Fruit fly (Drosophila melanogaster) whole organism, embryonic: Measurements from ENCODE around the gene CG10252.

Experiments used
- Atf-2 ChIP-seq: fragments of 200-800 bp; sonication (Bioruptor generic); optimal IDR thresholded peaks from 2 replicates; lab custom pipeline; 2016; ENCODE audit warnings: missing biosample characterization, missing genetic modification characterization
- C15 ChIP-seq: fragments of 200-800 bp; sonication (Bioruptor generic); IDR thresholded peaks from 3 replicates; pipeline ENCODE4 v1.3.6; 2022; ENCODE audit warnings: missing biosample characterization, missing genetic modification characterization
- CG10209 ChIP-seq: fragments of 200-800 bp; sonication (Bioruptor generic); optimal IDR thresholded peaks from 3 replicates; lab custom pipeline; 2017; ENCODE audit warnings: missing biosample characterization, mild to moderate bottlenecking, missing genetic modification characterization, missing genetic modification reagents
- CG11085 ChIP-seq: fragments of 200-800 bp; sonication (Bioruptor generic); IDR thresholded peaks from 2 replicates; pipeline ENCODE4 v1.3.6; 2022; ENCODE audit warnings: missing biosample characterization, missing genetic modification characterization
- CG11456 ChIP-seq: fragments of 200-800 bp; sonication (Bioruptor generic); IDR thresholded peaks from 3 replicates; pipeline ENCODE4 v1.3.6; 2022; ENCODE audit warnings: missing biosample characterization, missing genetic modification characterization
- CG11723 ChIP-seq: fragments of 200-800 bp; sonication (Bioruptor generic); optimal IDR thresholded peaks from 2 replicates; lab custom pipeline; 2017; ENCODE audit warnings: missing biosample characterization, mild to moderate bottlenecking, missing genetic modification characterization
- CG12071 ChIP-seq: fragments of 200-800 bp; sonication (Bioruptor generic); optimal IDR thresholded peaks from 3 replicates; lab custom pipeline; 2018; ENCODE audit warnings: missing biosample characterization, mild to moderate bottlenecking, missing genetic modification characterization
- CG1233 ChIP-seq: fragments of 200-800 bp; sonication (Bioruptor generic); optimal IDR thresholded peaks from 4 replicates; lab custom pipeline; 2018; ENCODE audit warnings: missing biosample characterization, mild to moderate bottlenecking, missing genetic modification characterization
- CG12659 ChIP-seq: fragments of 200-800 bp; sonication (Bioruptor generic); optimal IDR thresholded peaks from 3 replicates; lab custom pipeline; 2017; ENCODE audit warnings: mild to moderate bottlenecking, missing biosample characterization, missing genetic modification reagents, missing genetic modification characterization
- CG13123 ChIP-seq: fragments of 200-800 bp; sonication (Bioruptor generic); optimal IDR thresholded peaks from 2 replicates; lab custom pipeline; 2016; ENCODE audit warnings: missing biosample characterization, missing genetic modification characterization
- CG14014 ChIP-seq: fragments of 200-800 bp; sonication (Bioruptor generic); IDR thresholded peaks from 2 replicates; pipeline ENCODE4 v1.3.6; 2022; ENCODE audit warnings: missing biosample characterization, missing genetic modification characterization
- CG15601 ChIP-seq: fragments of 200-800 bp; sonication (Bioruptor generic); optimal IDR thresholded peaks from 3 replicates; lab custom pipeline; 2019; ENCODE audit warnings: missing biosample characterization, mild to moderate bottlenecking, missing genetic modification characterization, moderate library complexity
- CG1647 ChIP-seq: fragments of 200-800 bp; sonication (Bioruptor generic); optimal IDR thresholded peaks from 3 replicates; lab custom pipeline; 2016; ENCODE audit warnings: missing biosample characterization, missing genetic modification characterization
- CG17802 ChIP-seq: fragments of 200-800 bp; sonication (Bioruptor generic); optimal IDR thresholded peaks from 2 replicates; lab custom pipeline; 2018; ENCODE audit warnings: missing biosample characterization, mild to moderate bottlenecking, missing genetic modification characterization, moderate library complexity
- CG18011 ChIP-seq: fragments of 200-800 bp; sonication (Bioruptor generic); optimal IDR thresholded peaks from 2 replicates; lab custom pipeline; 2017; ENCODE audit warnings: missing biosample characterization, missing genetic modification characterization, mild to moderate bottlenecking, moderate library complexity, missing genotype
- CG18599 ChIP-seq: fragments of 200-800 bp; sonication (Bioruptor generic); optimal IDR thresholded peaks from 3 replicates; lab custom pipeline; 2017; ENCODE audit warnings: missing biosample characterization, missing genetic modification characterization, mild to moderate bottlenecking, moderate library complexity, missing genetic modification reagents
- CG2116 ChIP-seq: fragments of 200-800 bp; sonication (Bioruptor generic); optimal IDR thresholded peaks from 3 replicates; lab custom pipeline; 2018; ENCODE audit warnings: missing biosample characterization, mild to moderate bottlenecking, missing genetic modification characterization
- CG2889 ChIP-seq: fragments of 200-800 bp; sonication (Bioruptor generic); IDR thresholded peaks from 3 replicates; pipeline ENCODE4 v1.3.6; 2022; ENCODE audit warnings: missing biosample characterization, missing genetic modification characterization
- CG31441 ChIP-seq: fragments of 200-800 bp; sonication (Bioruptor generic); IDR thresholded peaks from 2 replicates; pipeline ENCODE4 v1.3.6; 2022; ENCODE audit warnings: missing biosample characterization, missing genetic modification characterization
- CG34224 ChIP-seq: fragments of 200-800 bp; sonication (Bioruptor generic); IDR thresholded peaks from 3 replicates; pipeline ENCODE4 v1.3.6; 2022; ENCODE audit warnings: missing biosample characterization, missing genetic modification characterization; ENCODE audit not compliant: partially characterized antibody
- CG43689 ChIP-seq: fragments of 200-800 bp; sonication (Bioruptor generic); IDR thresholded peaks from 2 replicates; pipeline ENCODE4 v1.3.6; 2022; ENCODE audit warnings: missing biosample characterization, missing genetic modification characterization
- CG4730 ChIP-seq: fragments of 200-800 bp; sonication (Bioruptor generic); IDR thresholded peaks from 2 replicates; pipeline ENCODE4 v1.3.6; 2022; ENCODE audit warnings: missing biosample characterization, missing genetic modification characterization
- CG8924 ChIP-seq: fragments of 200-800 bp; optimal IDR thresholded peaks from 3 replicates; lab custom pipeline; 2019; ENCODE audit warnings: missing biosample characterization, mild to moderate bottlenecking, missing genetic modification characterization, moderate library complexity
- Camta ChIP-seq: fragments of 200-800 bp; sonication (Bioruptor generic); optimal IDR thresholded peaks from 2 replicates; lab custom pipeline; 2016; ENCODE audit warnings: missing biosample characterization, missing genetic modification characterization
- CoRest ChIP-seq: fragments of 200-800 bp; sonication (Bioruptor generic); optimal IDR thresholded peaks from 3 replicates; lab custom pipeline; 2018; ENCODE audit warnings: missing biosample characterization, mild to moderate bottlenecking, missing genetic modification characterization, moderate library complexity
- D19B ChIP-seq: fragments of 200-800 bp; sonication (Bioruptor generic); optimal IDR thresholded peaks from 2 replicates; lab custom pipeline; 2017; ENCODE audit warnings: missing biosample characterization, mild to moderate bottlenecking, missing genetic modification characterization
- GATAe ChIP-seq: fragments of 200-800 bp; sonication (Bioruptor generic); conservative IDR thresholded peaks from 2 replicates; pipeline ENCODE4 v1.3.6; 2022; ENCODE audit warnings: missing biosample characterization, missing genetic modification characterization
- HmgZ ChIP-seq: fragments of 200-800 bp; sonication (Bioruptor generic); optimal IDR thresholded peaks from 2 replicates; lab custom pipeline; 2018; ENCODE audit warnings: missing biosample characterization, mild to moderate bottlenecking, missing genetic modification characterization
- Lim3 ChIP-seq: fragments of 200-800 bp; sonication (Bioruptor generic); IDR thresholded peaks from 2 replicates; pipeline ENCODE4 v1.3.6; 2022; ENCODE audit warnings: missing biosample characterization, missing genetic modification characterization
- Myb ChIP-seq: fragments of 200-800 bp; sonication (Bioruptor generic); optimal IDR thresholded peaks from 2 replicates; lab custom pipeline; 2016; ENCODE audit warnings: missing biosample characterization, missing genetic modification characterization
- NC2α ChIP-seq: fragments of 200-800 bp; sonication (Bioruptor generic); optimal IDR thresholded peaks from 2 replicates; lab custom pipeline; 2016; ENCODE audit warnings: missing biosample characterization, missing genetic modification characterization
- Six4 ChIP-seq: fragments of 200-800 bp; sonication (Bioruptor generic); optimal IDR thresholded peaks from 2 replicates; lab custom pipeline; 2016; ENCODE audit warnings: missing biosample characterization, missing genetic modification characterization
- Tbp ChIP-seq: fragments of >200 bp; optimal IDR thresholded peaks from 2 replicates; lab custom pipeline; 2018; ENCODE audit warnings: missing biosample characterization, missing genetic modification characterization
- chm ChIP-seq: fragments of 200-800 bp; sonication (Bioruptor generic); IDR thresholded peaks from 2 replicates; pipeline ENCODE4 v1.3.6; 2022; ENCODE audit warnings: missing biosample characterization, missing genetic modification characterization
- crp ChIP-seq, 2 experiments: fragments of 200-800 bp; sonication (Bioruptor generic); optimal IDR thresholded peaks; 2 replicates in 1 of 2; 3 replicates in 1 of 2; lab custom pipeline; 2017; ENCODE audit warnings: missing biosample characterization in 2 of 2, missing genetic modification characterization in 2 of 2, mild to moderate bottlenecking in 1 of 2, moderate library complexity in 1 of 2
- emc ChIP-seq: fragments of 200-800 bp; sonication (Bioruptor generic); optimal IDR thresholded peaks from 2 replicates; lab custom pipeline; 2016; ENCODE audit warnings: missing biosample characterization, missing genetic modification characterization
- jing ChIP-seq: fragments of 200-800 bp; sonication (Bioruptor generic); optimal IDR thresholded peaks from 2 replicates; lab custom pipeline; 2018; ENCODE audit warnings: missing biosample characterization, mild to moderate bottlenecking, missing genetic modification characterization
- nmo ChIP-seq: fragments of 200-800 bp; sonication (Bioruptor generic); optimal IDR thresholded peaks from 2 replicates; lab custom pipeline; 2018; ENCODE audit warnings: missing biosample characterization, mild to moderate bottlenecking, missing genetic modification characterization, moderate library complexity
- nom ChIP-seq: fragments of 200-800 bp; sonication (Bioruptor generic); optimal IDR thresholded peaks from 2 replicates; lab custom pipeline; 2017; ENCODE audit warnings: missing biosample characterization, missing genetic modification characterization, mild to moderate bottlenecking, moderate library complexity, missing genetic modification reagents
- pita ChIP-seq: fragments of 200-800 bp; sonication (Bioruptor generic); optimal IDR thresholded peaks from 2 replicates; lab custom pipeline; 2017; ENCODE audit warnings: missing biosample characterization, mild to moderate bottlenecking, missing genetic modification characterization
- pum ChIP-seq: fragments of 200-800 bp; sonication (Bioruptor generic); optimal IDR thresholded peaks from 2 replicates; lab custom pipeline; 2016; ENCODE audit warnings: missing biosample characterization, missing genetic modification characterization
- sens-2 ChIP-seq: fragments of 200-800 bp; sonication (Bioruptor generic); IDR thresholded peaks from 2 replicates; pipeline ENCODE4 v1.3.6; 2022; ENCODE audit warnings: missing biosample characterization, missing genetic modification characterization
- slbo ChIP-seq: fragments of 200-800 bp; sonication (Bioruptor generic); IDR thresholded peaks from 2 replicates; pipeline ENCODE4 v1.3.6; 2022; ENCODE audit warnings: missing biosample characterization, missing genetic modification characterization
- slp2 ChIP-seq: fragments of 200-800 bp; sonication (Bioruptor generic); optimal IDR thresholded peaks from 2 replicates; lab custom pipeline; 2016; ENCODE audit warnings: missing biosample characterization, missing genetic modification characterization
- ssp ChIP-seq: fragments of 200-800 bp; sonication (Bioruptor generic); IDR thresholded peaks from 2 replicates; pipeline ENCODE4 v1.3.6; 2022; ENCODE audit warnings: missing biosample characterization, missing genetic modification characterization
- trem ChIP-seq: fragments of 200-800 bp; optimal IDR thresholded peaks from 3 replicates; lab custom pipeline; 2019; ENCODE audit warnings: missing biosample characterization, mild to moderate bottlenecking, missing genetic modification characterization, moderate library complexity
- unc-4 ChIP-seq: fragments of 200-800 bp; sonication (Bioruptor generic); IDR thresholded peaks from 2 replicates; pipeline ENCODE4 v1.3.6; 2022; ENCODE audit warnings: missing biosample characterization, missing genetic modification characterization; ENCODE audit not compliant: partially characterized antibody
- unpg ChIP-seq: fragments of 200-800 bp; sonication (Bioruptor generic); optimal IDR thresholded peaks from 3 replicates; lab custom pipeline; 2018; ENCODE audit warnings: missing biosample characterization, mild to moderate bottlenecking, missing genetic modification characterization, moderate library complexity
- vnd ChIP-seq: fragments of 200-800 bp; sonication (Bioruptor generic); IDR thresholded peaks from 3 replicates; pipeline ENCODE4 v1.3.6; 2022; ENCODE audit warnings: missing biosample characterization, missing genetic modification characterization; ENCODE audit not compliant: partially characterized antibody
- vvl ChIP-seq: fragments of 200-800 bp; sonication (Bioruptor generic); IDR thresholded peaks from 2 replicates; pipeline ENCODE4 v1.3.6; 2022; ENCODE audit warnings: missing biosample characterization, missing genetic modification characterization

The CG10252 gene

DNA sequence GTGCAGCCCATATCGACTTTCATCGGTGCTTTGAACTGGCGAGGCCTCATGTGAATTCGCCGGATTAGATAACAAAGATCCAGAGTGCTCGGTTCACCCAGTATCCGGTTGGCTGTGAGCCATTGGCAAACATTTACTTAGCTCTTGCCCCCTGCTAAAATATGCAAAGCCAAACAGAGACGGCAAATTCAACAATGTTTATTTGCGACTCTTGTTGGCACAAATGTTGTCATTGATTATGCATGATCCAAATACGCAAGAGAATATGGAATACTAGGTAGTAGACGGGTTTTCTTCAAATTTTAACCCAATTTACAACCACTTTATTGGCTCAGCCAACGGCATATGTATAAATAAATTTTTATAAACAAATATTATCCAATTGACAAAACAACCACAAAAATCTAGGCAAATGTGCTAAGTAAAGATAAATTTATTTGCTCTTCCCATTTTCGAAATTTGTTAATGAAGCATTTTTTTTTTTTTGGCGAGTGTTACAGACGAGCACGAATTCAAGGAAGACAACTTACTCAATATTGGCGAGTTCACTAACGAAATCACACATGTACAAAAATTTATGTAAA is 43.4 kb downstream of the CG10252 start (continued):
- TF ChIP-seq slp2 (GFP tag; lab: Kevin White, UChicago) = no peak
- no peak for TF ChIP-seq unc-4
- no peak for TF ChIP-seq jing
- TF ChIP-seq emc = peak; percentile 40
- no peak for TF ChIP-seq CG15601 (tag; lab: Kevin White, UChicago)
- TF ChIP-seq CG14014 (GFP tag; lab: Robert Waterston, UW) = peak; percentile 69; the same call in 1 of the 2 replicates
- peak; percentile 76 for TF ChIP-seq CG11456 (GFP tag; lab: Robert Waterston, UW)
- no peak for TF ChIP-seq trem (tag; lab: Kevin White, UChicago)
- peak; percentile 36 for TF ChIP-seq CG11723
- TF ChIP-seq CG34224 (GFP tag; lab: Robert Waterston, UW) = no peak
- TF ChIP-seq CG8924 (tag; lab: Kevin White, UChicago) = peak; percentile 34
- peak; percentile 83 for TF ChIP-seq CG12071 (GFP tag; lab: Kevin White, UChicago)
- TF ChIP-seq vnd (GFP tag; lab: Robert Waterston, UW) = no peak
- TF ChIP-seq Six4 = no peak
- peak; percentile 31 for TF ChIP-seq Camta
- no peak for TF ChIP-seq nom
- no peak for TF ChIP-seq C15 (GFP tag; lab: Robert Waterston, UW)
- no peak for TF ChIP-seq ssp (GFP tag; lab: Robert Waterston, UW)
- no peak for TF ChIP-seq Atf-2
- TF ChIP-seq vvl (GFP tag; lab: Robert Waterston, UW) = peak; percentile 48
- peak; percentile 26 for TF ChIP-seq CG13123 (GFP tag; lab: Kevin White, UChicago)
- peak; percentile 77 for TF ChIP-seq CG12659 (GFP tag; lab: Kevin White, UChicago)
- peak; percentile 66; the same call in 1 of the 2 replicates for TF ChIP-seq CG11085 (GFP tag; lab: Robert Waterston, UW)
- TF ChIP-seq pita (GFP tag; lab: Kevin White, UChicago) = no peak
- peak; percentile 47; the same call in 1 of the 2 replicates for TF ChIP-seq CG4730 (GFP tag; lab: Robert Waterston, UW)
- TF ChIP-seq CG2889 (GFP tag; lab: Robert Waterston, UW) = no peak
- TF ChIP-seq Myb (GFP tag; lab: Kevin White, UChicago) = no peak
- TF ChIP-seq D19B = peak; percentile 51
- peak; percentile 9 for TF ChIP-seq CG1647 (GFP tag; lab: Kevin White, UChicago)
- no peak for TF ChIP-seq NC2α (GFP tag; lab: Kevin White, UChicago)
- peak; percentile 58; the same call in 1 of the 2 replicates for TF ChIP-seq CG43689 (GFP tag; lab: Robert Waterston, UW)
- TF ChIP-seq GATAe (GFP tag; lab: Robert Waterston, UW) = no peak; the same call in 1 of the 2 replicates
- TF ChIP-seq CG18599 = peak; percentile 87
- TF ChIP-seq nmo (GFP tag; lab: Kevin White, UChicago) = no peak
- TF ChIP-seq sens-2 (GFP tag; lab: Robert Waterston, UW) = 0 out of 2 replicates have a peak, but pooled peaks have one; percentile 16
- no peak for TF ChIP-seq pum (GFP tag; lab: Kevin White, UChicago)
- no peak for TF ChIP-seq chm (GFP tag; lab: Robert Waterston, UW)
- no peak for TF ChIP-seq crp (GFP tag; optimal IDR thresholded peaks at IDR 0.05; lab: Kevin White, UChicago)
- peak; percentile 24 for TF ChIP-seq CG2116
- TF ChIP-seq slbo = 0 out of 2 replicates have a peak, but pooled peaks have one; percentile 44
- TF ChIP-seq unpg (GFP tag; lab: Kevin White, UChicago) = peak; percentile 27
- TF ChIP-seq CG1233 (GFP tag; lab: Kevin White, UChicago) = peak; percentile 56
- no peak for TF ChIP-seq Tbp (GFP tag; lab: Kevin White, UChicago)
- peak; percentile 73 for TF ChIP-seq HmgZ
- TF ChIP-seq Lim3 (GFP tag; lab: Robert Waterston, UW) = no peak
- no peak for TF ChIP-seq CG31441
- peak; percentile 69 for TF ChIP-seq CG18011 (GFP tag; lab: Kevin White, UChicago)
- TF ChIP-seq CG17802 (tag; lab: Kevin White, UChicago) = no peak
- TF ChIP-seq CoRest (tag; lab: Kevin White, UChicago) = peak; percentile 76
- peak; percentile 78 for TF ChIP-seq CG10209 (GFP tag; lab: Kevin White, UChicago)
